Worm (Caenorhabditis elegans) whole organism, midembryonic: Measurements from ENCODE around the gene cisd-3.1.

Experiments used
- T22C8.4 ChIP-seq: fragments of 200-800 bp; sonication (Bioruptor generic); IDR thresholded peaks from 2 replicates; pipeline ENCODE4 v1.3.6; 2022; ENCODE audit warnings: missing genetic modification characterization, missing compliant biosample characterization
- cog-1 ChIP-seq: sonication (generic microtip); optimal IDR thresholded peaks from 2 replicates; lab custom pipeline; 2016; ENCODE audit warnings: missing genetic modification characterization, missing compliant biosample characterization
- flt-1 ChIP-seq: fragments of 200-800 bp; sonication (Bioruptor generic); IDR thresholded peaks from 2 replicates; pipeline ENCODE4 v1.3.6; 2022; ENCODE audit warnings: missing genetic modification characterization, missing compliant biosample characterization
- klf-2 ChIP-seq: fragments of 200-800 bp; sonication (Bioruptor generic); conservative IDR thresholded peaks from 2 replicates; pipeline ENCODE4 v1.3.6; 2022; ENCODE audit warnings: missing genetic modification reagents, missing genetic modification characterization, missing compliant biosample characterization
- med-1 ChIP-seq: sonication (generic microtip); optimal IDR thresholded peaks from 2 replicates; lab custom pipeline; 2017; ENCODE audit warnings: missing genetic modification characterization, mild to moderate bottlenecking, missing compliant biosample characterization, antibody characterized with exemption, missing genetic modification reagents; ENCODE audit not compliant: insufficient read depth
- ref-1 ChIP-seq: fragments of 200-800 bp; sonication (Bioruptor generic); conservative IDR thresholded peaks from 2 replicates; pipeline ENCODE4 v1.3.6; 2022; ENCODE audit warnings: missing genetic modification reagents, missing genetic modification characterization, missing compliant biosample characterization
- tab-1 ChIP-seq: fragments of 200-800 bp; sonication (Bioruptor generic); IDR thresholded peaks from 2 replicates; pipeline ENCODE4 v1.3.6; 2022; ENCODE audit warnings: missing genetic modification characterization, missing compliant biosample characterization
- ztf-23 ChIP-seq: fragments of 200-800 bp; sonication (Bioruptor generic); IDR thresholded peaks from 2 replicates; pipeline ENCODE4 v1.3.6; 2022; ENCODE audit warnings: missing genetic modification reagents, missing genetic modification characterization, missing compliant biosample characterization
- ztf-29 ChIP-seq: fragments of 200-800 bp; sonication (Bioruptor generic); IDR thresholded peaks from 2 replicates; pipeline ENCODE4 v1.3.6; 2022; ENCODE audit warnings: missing genetic modification reagents, missing genetic modification characterization, missing compliant biosample characterization

Gene cisd-3.1

DNA sequence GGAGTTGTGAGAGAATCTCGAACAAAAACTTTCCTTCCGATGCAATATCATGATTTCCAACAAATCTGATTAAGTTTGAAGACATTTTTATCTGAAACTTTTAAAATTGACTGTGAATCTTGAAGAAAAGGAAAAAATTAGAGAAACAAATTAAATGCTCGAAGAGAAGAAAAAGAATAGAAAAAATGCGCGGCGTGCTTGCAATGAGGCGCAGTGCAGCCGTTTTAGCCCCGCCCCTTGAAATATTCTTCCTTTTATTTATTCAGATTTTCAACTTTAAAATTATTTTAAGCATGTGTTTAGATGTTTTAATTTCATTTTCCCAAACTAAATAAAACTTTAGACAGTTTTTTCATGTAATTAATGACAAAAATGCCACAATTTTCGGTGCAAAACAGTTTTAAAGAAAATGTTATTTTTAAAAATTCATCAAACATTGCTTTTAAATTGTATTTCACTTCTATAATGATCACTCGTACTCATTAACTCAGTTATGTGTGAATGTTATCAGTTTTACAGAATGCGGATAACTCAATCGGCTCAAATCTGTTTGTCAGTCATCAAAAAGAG lies at the start of gene cisd-3.1, which contains the start of gene mrps-34:
Gene cisd-3.1 (plus strand): TSS at position 520 of the 570 bp plus-strand sequence.
Gene mrps-34 (minus strand): TSS at position 91 of the 570 bp plus-strand sequence.
- no peak for TF ChIP-seq T22C8.4
- peak; percentile 62; the same call in 1 of the 2 replicates for TF ChIP-seq flt-1 (GFP tag; lab: Robert Waterston, UW)
- peak; percentile 70 for TF ChIP-seq med-1
- no peak for TF ChIP-seq ztf-29 (GFP tag; lab: Robert Waterston, UW)
- no peak for TF ChIP-seq ztf-23 (GFP tag; lab: Robert Waterston, UW)
- TF ChIP-seq klf-2 (GFP tag; lab: Robert Waterston, UW), result no peak
- TF ChIP-seq cog-1 (tag; lab: Kevin White, UChicago), result peak; percentile 8

DNA sequence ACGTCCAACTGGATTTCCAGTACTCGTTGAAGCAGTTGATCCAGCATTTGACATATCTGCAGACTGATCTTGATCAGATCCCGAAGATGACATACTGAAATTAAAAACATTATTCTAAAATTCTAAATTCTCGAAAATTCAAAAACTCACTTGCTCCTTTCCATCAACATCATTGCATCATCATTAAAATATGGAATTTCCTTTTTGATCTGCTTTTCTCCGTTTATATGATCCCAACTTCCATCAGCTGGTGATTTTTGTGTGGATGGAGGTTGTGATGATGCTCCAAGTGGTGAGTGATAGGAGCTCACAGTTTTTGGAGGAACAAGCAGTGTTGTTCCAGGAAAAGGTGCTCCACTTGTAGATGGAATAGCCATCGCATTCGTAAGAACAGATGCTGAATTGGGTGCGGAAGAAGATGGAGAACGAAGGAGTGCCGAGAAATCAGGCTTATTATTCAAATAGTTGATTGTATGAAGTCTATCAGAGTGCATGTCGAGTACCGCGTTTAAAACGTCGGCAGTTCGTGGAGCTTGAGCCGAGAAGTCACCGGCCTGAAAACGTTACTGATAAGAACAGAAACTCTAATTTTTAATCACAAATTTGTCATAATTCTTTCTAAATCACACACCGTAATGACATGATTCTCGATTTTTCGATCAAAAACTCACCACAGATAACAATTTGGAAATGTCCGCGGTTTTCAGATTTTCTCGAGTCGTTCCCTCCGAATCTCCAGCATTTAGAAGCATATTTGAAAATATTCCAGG lies 49.5 kb upstream of the cisd-3.1 start:
- TF ChIP-seq ref-1 (GFP tag; lab: Robert Waterston, UW) (no peak), klf-2 (GFP tag; lab: Robert Waterston, UW) (no peak), ztf-23 (GFP tag; lab: Robert Waterston, UW) (no peak), flt-1 (GFP tag; lab: Robert Waterston, UW) (no peak), cog-1 (tag; lab: Kevin White, UChicago) (no peak), T22C8.4 (no peak), ztf-29 (GFP tag; lab: Robert Waterston, UW) (no peak), tab-1 (GFP tag; lab: Robert Waterston, UW) (no peak), med-1 (no peak)

DNA sequence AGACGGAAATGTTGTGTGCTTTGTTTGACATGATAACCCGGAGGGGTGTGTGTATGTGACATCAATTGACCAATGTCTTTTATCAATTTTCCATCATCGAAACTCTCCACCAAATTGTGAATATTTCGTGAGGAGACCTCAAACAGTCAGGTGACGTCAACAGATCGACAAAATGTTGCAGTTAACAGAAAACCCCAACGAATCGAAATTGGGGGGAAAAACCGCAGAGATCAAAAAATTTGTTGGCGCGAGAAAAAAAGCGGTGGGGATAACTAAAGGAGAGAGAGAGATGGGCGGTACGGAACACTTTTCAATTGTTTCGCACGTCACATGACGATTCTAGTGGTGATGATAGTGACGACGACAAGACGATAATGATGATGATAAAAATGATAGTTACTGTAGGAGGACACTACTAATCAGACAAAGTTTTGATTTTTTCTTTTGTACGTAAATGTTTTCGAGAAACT lies 48.1 kb upstream of the cisd-3.1 start:
- TF ChIP-seq med-1, result no peak
- no peak for TF ChIP-seq ztf-29 (GFP tag; lab: Robert Waterston, UW)
- TF ChIP-seq ref-1 (GFP tag; lab: Robert Waterston, UW), result no peak
- no peak for TF ChIP-seq tab-1 (GFP tag; lab: Robert Waterston, UW)
- TF ChIP-seq cog-1 (tag; lab: Kevin White, UChicago), result no peak
- TF ChIP-seq flt-1 (GFP tag; lab: Robert Waterston, UW), result no peak
- TF ChIP-seq ztf-23 (GFP tag; lab: Robert Waterston, UW), result no peak
- no peak for TF ChIP-seq klf-2 (GFP tag; lab: Robert Waterston, UW)
- no peak for TF ChIP-seq T22C8.4

- TF ChIP-seq tab-1 (GFP tag; lab: Robert Waterston, UW) (no peak), flt-1 (GFP tag; lab: Robert Waterston, UW) (no peak), ref-1 (GFP tag; lab: Robert Waterston, UW) (no peak), cog-1 (tag; lab: Kevin White, UChicago) (no peak), T22C8.4 (no peak), klf-2 (GFP tag; lab: Robert Waterston, UW) (no peak), med-1 (no peak), ztf-29 (GFP tag; lab: Robert Waterston, UW) (no peak), ztf-23 (GFP tag; lab: Robert Waterston, UW) (no peak)
Measured at ce11 chrIII:4495250-4495649, 47.4 kb upstream of the cisd-3.1 start.

ce11 chrIII:4495685-4496084 lies 47.0 kb upstream of the cisd-3.1 start:
- TF ChIP-seq ztf-23 (GFP tag; lab: Robert Waterston, UW) (no peak), tab-1 (GFP tag; lab: Robert Waterston, UW) (no peak)

- no peak for TF ChIP-seq ref-1 (GFP tag; lab: Robert Waterston, UW)
- no peak for TF ChIP-seq flt-1 (GFP tag; lab: Robert Waterston, UW)
- TF ChIP-seq tab-1 (GFP tag; lab: Robert Waterston, UW), result no peak
Measured at ce11 chrIII:4496085-4496484, 46.6 kb upstream of the cisd-3.1 start.

ce11 chrIII:4498938-4499337 lies 43.7 kb upstream of the cisd-3.1 start, which contains the start of the genes C07G2.5 and atf-7:
TSS of gene C07G2.5 (minus strand) at chrIII:4499038.
TSS of gene atf-7 (minus strand) at chrIII:4499045.
- TF ChIP-seq cog-1 (tag; lab: Kevin White, UChicago) (no peak), ztf-29 (GFP tag; lab: Robert Waterston, UW) (no peak), ref-1 (GFP tag; lab: Robert Waterston, UW) (no peak), tab-1 (GFP tag; lab: Robert Waterston, UW) (no peak), klf-2 (GFP tag; lab: Robert Waterston, UW) (no peak), flt-1 (GFP tag; lab: Robert Waterston, UW) (no peak), T22C8.4 (no peak), med-1 (no peak), ztf-23 (GFP tag; lab: Robert Waterston, UW) (no peak)

DNA sequence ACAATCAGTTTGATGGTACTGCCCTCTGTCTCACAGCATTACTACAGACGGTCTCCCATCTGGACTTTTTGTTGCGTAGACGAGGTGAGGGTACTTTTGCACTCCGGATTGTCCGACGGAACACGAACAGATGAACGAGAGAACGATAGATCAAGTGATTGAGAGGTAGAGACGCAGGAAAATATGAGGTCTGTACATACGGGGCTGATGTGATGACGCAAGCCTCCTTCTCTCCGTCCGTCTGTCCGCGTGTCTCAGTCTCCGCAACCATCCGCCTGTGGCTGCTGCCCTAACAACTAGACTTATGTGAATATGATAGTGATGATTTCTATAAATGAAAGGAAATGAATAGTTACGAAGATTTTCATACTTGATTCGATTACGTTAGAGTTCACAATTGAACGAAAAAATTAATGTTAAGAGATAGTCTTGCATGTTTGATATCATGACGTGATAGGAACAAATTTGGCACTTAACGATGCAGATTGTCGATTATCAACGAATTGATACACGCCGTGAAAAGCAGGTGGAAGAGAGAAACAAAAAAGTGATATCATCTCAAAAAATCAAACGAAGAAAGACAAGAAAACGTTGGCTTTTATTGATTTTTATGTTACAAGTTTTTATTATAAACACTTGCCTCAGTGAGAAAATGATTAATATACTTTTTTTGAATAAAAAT lies 40.0 kb upstream of the cisd-3.1 start:
- TF ChIP-seq tab-1 (GFP tag; lab: Robert Waterston, UW) (no peak), cog-1 (tag; lab: Kevin White, UChicago) (peak; percentile 28), ztf-23 (GFP tag; lab: Robert Waterston, UW) (no peak), klf-2 (GFP tag; lab: Robert Waterston, UW) (no peak), flt-1 (GFP tag; lab: Robert Waterston, UW) (peak; percentile 60), ztf-29 (GFP tag; lab: Robert Waterston, UW) (peak; percentile 20; the same call in 1 of the 2 replicates), med-1 (no peak), ref-1 (GFP tag; lab: Robert Waterston, UW) (no peak), T22C8.4 (no peak)

DNA sequence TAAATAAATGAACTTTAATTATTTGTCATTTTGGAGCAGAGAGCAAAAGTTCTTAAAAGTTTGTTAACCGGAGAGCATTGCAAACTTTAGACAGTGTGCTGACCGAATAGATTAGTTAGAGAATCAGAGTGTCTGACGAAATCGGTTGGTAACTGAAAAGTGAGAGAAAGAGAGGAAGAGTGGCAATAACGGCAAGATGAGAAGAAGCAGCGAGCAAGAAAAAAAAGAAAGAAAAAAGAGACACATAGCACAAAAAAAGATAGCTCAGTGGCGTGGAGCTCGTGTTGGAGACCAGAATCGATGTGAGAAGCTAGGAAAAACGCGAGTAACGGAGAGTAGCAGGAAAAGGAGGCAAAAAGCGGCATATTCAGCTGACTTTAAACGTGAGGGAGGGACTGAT lies 38.3 kb upstream of the cisd-3.1 start:
- no peak for TF ChIP-seq tab-1 (GFP tag; lab: Robert Waterston, UW)
- TF ChIP-seq med-1, result no peak
- no peak for TF ChIP-seq T22C8.4
- TF ChIP-seq klf-2 (GFP tag; lab: Robert Waterston, UW), result no peak
- no peak for TF ChIP-seq ztf-23 (GFP tag; lab: Robert Waterston, UW)
- no peak for TF ChIP-seq cog-1 (tag; lab: Kevin White, UChicago)
- no peak for TF ChIP-seq ztf-29 (GFP tag; lab: Robert Waterston, UW)
- TF ChIP-seq flt-1 (GFP tag; lab: Robert Waterston, UW), result no peak
- TF ChIP-seq ref-1 (GFP tag; lab: Robert Waterston, UW), result no peak
